Fruit fly (Drosophila melanogaster) whole organism, prepupa: Measurements from ENCODE around the gene RapGAP1.
A peak's percentile ranks its signal among the peaks of the same experiment; 100 is the strongest.

Experiments
- Blimp-1 ChIP-seq: fragments of 200-800 bp; sonication (Bioruptor generic); optimal IDR thresholded peaks from 3 replicates; lab custom pipeline; 2017; ENCODE audit warnings: missing biosample characterization, missing genetic modification characterization, mild to moderate bottlenecking, moderate library complexity, missing genetic modification reagents
- CG10669 ChIP-seq: fragments of 200-800 bp; sonication (Bioruptor generic); optimal IDR thresholded peaks from 3 replicates; lab custom pipeline; 2018; ENCODE audit warnings: missing biosample characterization, mild to moderate bottlenecking, missing genetic modification characterization, moderate library complexity
- CG11294 ChIP-seq: fragments of 200-800 bp; sonication (Bioruptor generic); IDR thresholded peaks from 2 replicates; pipeline ENCODE4 v1.3.6; 2022; ENCODE audit warnings: missing biosample characterization, missing genetic modification characterization
- CG11762 ChIP-seq: fragments of 200-800 bp; sonication (Bioruptor generic); optimal IDR thresholded peaks from 3 replicates; lab custom pipeline; 2016; ENCODE audit warnings: missing biosample characterization, missing genetic modification characterization; ENCODE audit not compliant: insufficient read depth
- CG11902 ChIP-seq: fragments of 200-800 bp; sonication (Bioruptor generic); optimal IDR thresholded peaks from 3 replicates; lab custom pipeline; 2016; ENCODE audit warnings: missing biosample characterization, missing genetic modification characterization
- CG15336 ChIP-seq: fragments of 200-800 bp; sonication (Bioruptor generic); IDR thresholded peaks from 2 replicates; pipeline ENCODE4 v1.3.6; 2022; ENCODE audit warnings: missing biosample characterization, missing genetic modification characterization
- CG1621 ChIP-seq: fragments of 200-800 bp; sonication (Bioruptor generic); optimal IDR thresholded peaks from 3 replicates; lab custom pipeline; 2018; ENCODE audit warnings: missing biosample characterization, mild to moderate bottlenecking, missing genetic modification characterization
- CG16779 ChIP-seq: fragments of 200-800 bp; sonication (Bioruptor generic); optimal IDR thresholded peaks from 3 replicates; lab custom pipeline; 2017; ENCODE audit warnings: missing biosample characterization, mild to moderate bottlenecking, missing genetic modification characterization
- CG34406 ChIP-seq: fragments of 200-800 bp; sonication (Bioruptor generic); optimal IDR thresholded peaks from 3 replicates; lab custom pipeline; 2016; ENCODE audit warnings: missing biosample characterization, missing genetic modification characterization
- CG3919 ChIP-seq: fragments of 200-800 bp; sonication (Bioruptor generic); optimal IDR thresholded peaks from 3 replicates; lab custom pipeline; 2016; ENCODE audit warnings: missing biosample characterization, missing genetic modification characterization
- CG4318 ChIP-seq: fragments of 200-800 bp; sonication (Bioruptor generic); optimal IDR thresholded peaks from 3 replicates; lab custom pipeline; 2017; ENCODE audit warnings: missing biosample characterization, mild to moderate bottlenecking, missing genetic modification characterization
- CG6163 ChIP-seq: fragments of 200-800 bp; sonication (Bioruptor generic); IDR thresholded peaks from 3 replicates; pipeline ENCODE4 v1.3.6; 2022; ENCODE audit warnings: missing biosample characterization, missing genetic modification characterization
- CG6276 ChIP-seq: fragments of 200-800 bp; sonication (Bioruptor generic); optimal IDR thresholded peaks from 2 replicates; lab custom pipeline; 2017; ENCODE audit warnings: missing biosample characterization, mild to moderate bottlenecking, missing genetic modification characterization
- CG6792 ChIP-seq: fragments of 200-800 bp; sonication (Bioruptor generic); optimal IDR thresholded peaks from 3 replicates; lab custom pipeline; 2016; ENCODE audit warnings: missing biosample characterization, missing genetic modification characterization
- CG6808 ChIP-seq: fragments of 200-800 bp; sonication (Bioruptor generic); optimal IDR thresholded peaks from 3 replicates; lab custom pipeline; 2017; ENCODE audit warnings: missing biosample characterization, missing genetic modification characterization, mild to moderate bottlenecking, moderate library complexity, missing genetic modification reagents
- CG6854 ChIP-seq: fragments of 200-800 bp; sonication (Bioruptor generic); optimal IDR thresholded peaks from 2 replicates; lab custom pipeline; 2017; ENCODE audit warnings: missing biosample characterization, mild to moderate bottlenecking, missing genetic modification characterization
- CG8119 ChIP-seq: fragments of 200-800 bp; sonication (Bioruptor generic); IDR thresholded peaks from 3 replicates; pipeline ENCODE4 v1.3.6; 2022; ENCODE audit warnings: missing biosample characterization, missing genetic modification characterization
- CG8319 ChIP-seq: fragments of 200-800 bp; sonication (Bioruptor generic); optimal IDR thresholded peaks from 3 replicates; lab custom pipeline; 2016; ENCODE audit warnings: missing biosample characterization, missing genetic modification characterization
- CG9139 ChIP-seq: fragments of 200-800 bp; sonication (Bioruptor generic); optimal IDR thresholded peaks from 3 replicates; lab custom pipeline; 2017; ENCODE audit warnings: missing biosample characterization, mild to moderate bottlenecking, missing genetic modification characterization
- Ets21C ChIP-seq: fragments of 200-800 bp; sonication (Bioruptor generic); optimal IDR thresholded peaks from 3 replicates; lab custom pipeline; 2016; ENCODE audit warnings: missing biosample characterization, missing genetic modification characterization
- Ets96B ChIP-seq: fragments of 200-800 bp; optimal IDR thresholded peaks from 2 replicates; lab custom pipeline; 2019; ENCODE audit warnings: missing biosample characterization, mild to moderate bottlenecking, missing genetic modification characterization, moderate library complexity
- Gug ChIP-seq: fragments of 200-800 bp; sonication (Bioruptor generic); IDR thresholded peaks from 2 replicates; pipeline ENCODE4 v1.3.6; 2022; ENCODE audit warnings: missing biosample characterization, missing genetic modification characterization
- Hr38 ChIP-seq: sonication (Bioruptor generic); optimal IDR thresholded peaks from 2 replicates; lab custom pipeline; 2016; ENCODE audit warnings: missing biosample characterization, missing genetic modification characterization
- Hr39 ChIP-seq: fragments of 200-800 bp; sonication (Bioruptor generic); optimal IDR thresholded peaks from 2 replicates; lab custom pipeline; 2016; ENCODE audit warnings: missing biosample characterization, missing genetic modification characterization
- Hr4 ChIP-seq: fragments of 200-800 bp; sonication (Bioruptor generic); optimal IDR thresholded peaks from 3 replicates; lab custom pipeline; 2016; ENCODE audit warnings: missing biosample characterization, missing genetic modification characterization
- Met ChIP-seq: fragments of 200-800 bp; sonication (Bioruptor generic); optimal IDR thresholded peaks from 3 replicates; lab custom pipeline; 2016; ENCODE audit warnings: missing biosample characterization, missing genetic modification characterization
- OdsH ChIP-seq: fragments of 200-800 bp; sonication (Bioruptor generic); optimal IDR thresholded peaks from 3 replicates; lab custom pipeline; 2016; ENCODE audit warnings: missing biosample characterization, missing genetic modification characterization
- Smox ChIP-seq: fragments of 200-800 bp; sonication (Bioruptor generic); optimal IDR thresholded peaks from 3 replicates; lab custom pipeline; 2016; ENCODE audit warnings: missing biosample characterization, missing genetic modification characterization
- Sox102F ChIP-seq: fragments of 200-800 bp; sonication (Bioruptor generic); optimal IDR thresholded peaks from 2 replicates; lab custom pipeline; 2016; ENCODE audit warnings: missing biosample characterization, mild to moderate bottlenecking, missing genetic modification characterization
- Sox14 ChIP-seq: fragments of 200-800 bp; sonication (Bioruptor generic); optimal IDR thresholded peaks from 3 replicates; lab custom pipeline; 2016; ENCODE audit warnings: missing biosample characterization, missing genetic modification characterization
- Sox15 ChIP-seq: fragments of 200-800 bp; sonication (Bioruptor generic); optimal IDR thresholded peaks from 3 replicates; lab custom pipeline; 2016; ENCODE audit warnings: missing biosample characterization, missing genetic modification characterization
- achi ChIP-seq: fragments of 200-800 bp; sonication (Bioruptor generic); optimal IDR thresholded peaks from 3 replicates; lab custom pipeline; 2016; ENCODE audit warnings: missing biosample characterization, missing genetic modification characterization
- cyc ChIP-seq: fragments of 200-800 bp; sonication (Bioruptor generic); optimal IDR thresholded peaks from 3 replicates; lab custom pipeline; 2016; ENCODE audit warnings: missing biosample characterization, missing genetic modification characterization
- dac ChIP-seq: fragments of 200-800 bp; sonication (Bioruptor generic); optimal IDR thresholded peaks from 2 replicates; lab custom pipeline; 2017; ENCODE audit warnings: missing biosample characterization, mild to moderate bottlenecking, missing genetic modification characterization
- eg ChIP-seq: fragments of 200-800 bp; sonication (Bioruptor generic); IDR thresholded peaks from 3 replicates; pipeline ENCODE4 v1.3.6; 2022; ENCODE audit warnings: missing biosample characterization, missing genetic modification characterization
- fd59A ChIP-seq: fragments of 200-800 bp; sonication (Bioruptor generic); optimal IDR thresholded peaks from 2 replicates; lab custom pipeline; 2017; ENCODE audit warnings: missing biosample characterization, mild to moderate bottlenecking, missing genetic modification characterization, missing genetic modification reagents
- fkh ChIP-seq: fragments of 200-800 bp; sonication (Bioruptor generic); optimal IDR thresholded peaks from 3 replicates; lab custom pipeline; 2017; ENCODE audit warnings: missing biosample characterization, mild to moderate bottlenecking, missing genetic modification characterization, moderate library complexity
- lz ChIP-seq: fragments of 200-800 bp; sonication (Bioruptor generic); optimal IDR thresholded peaks from 3 replicates; lab custom pipeline; 2016; ENCODE audit warnings: missing biosample characterization, missing genetic modification characterization
- net ChIP-seq: fragments of 200-800 bp; sonication (Bioruptor generic); optimal IDR thresholded peaks from 3 replicates; lab custom pipeline; 2016; ENCODE audit warnings: missing biosample characterization, missing genetic modification characterization
- pdm3 ChIP-seq: fragments of 200-800 bp; sonication (Bioruptor generic); optimal IDR thresholded peaks from 3 replicates; lab custom pipeline; 2016; ENCODE audit warnings: missing biosample characterization, missing genetic modification characterization
- salr ChIP-seq, 2 experiments: fragments of 200-800 bp; sonication (Bioruptor generic); optimal IDR thresholded peaks; 3 replicates each; lab custom pipeline; 2016 to 2018; ENCODE audit warnings: missing biosample characterization in 2 of 2, missing genetic modification characterization in 2 of 2, mild to moderate bottlenecking in 1 of 2
- spab ChIP-seq: fragments of 200-800 bp; sonication (Bioruptor generic); optimal IDR thresholded peaks from 2 replicates; lab custom pipeline; 2017; ENCODE audit warnings: missing biosample characterization, mild to moderate bottlenecking, missing genetic modification characterization, missing genetic modification reagents
- svp ChIP-seq: fragments of 200-800 bp; sonication (Bioruptor generic); peaks from one replicate; lab custom pipeline; 2016; ENCODE audit warnings: missing biosample characterization, missing genetic modification characterization
- topi ChIP-seq: fragments of 200-800 bp; sonication (Bioruptor generic); optimal IDR thresholded peaks from 3 replicates; lab custom pipeline; 2016; ENCODE audit warnings: missing biosample characterization, missing genetic modification characterization
- vri ChIP-seq: fragments of 200-800 bp; sonication (Bioruptor generic); optimal IDR thresholded peaks from 3 replicates; lab custom pipeline; 2016; ENCODE audit warnings: missing biosample characterization, mild to moderate bottlenecking, missing genetic modification characterization

Gene RapGAP1

DNA sequence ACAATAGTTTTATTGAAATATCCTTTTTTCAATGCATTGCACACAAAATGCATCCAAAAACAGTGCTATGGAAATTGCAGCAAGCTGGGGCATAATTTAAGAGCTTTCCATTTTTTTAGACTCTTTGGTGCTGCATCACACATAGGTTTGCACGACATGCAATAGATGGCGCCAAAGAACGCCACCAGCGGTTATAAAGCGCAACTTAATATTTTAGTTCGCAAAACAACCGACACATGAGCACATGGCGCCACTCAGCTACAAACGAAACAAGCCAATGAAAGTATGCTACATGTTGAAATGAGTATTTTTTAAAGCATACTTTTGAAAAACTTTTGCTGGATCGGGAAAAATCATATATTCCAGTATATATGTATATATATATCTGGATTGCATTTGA lies 43.9 kb downstream of the RapGAP1 start (continued):
- 0 out of 3 replicates have a peak, but pooled peaks have one; percentile 32 for TF ChIP-seq CG8119 (GFP tag; lab: Robert Waterston, UW)
- peak; percentile 89 for TF ChIP-seq lz
- TF ChIP-seq salr (GFP tag; optimal IDR thresholded peaks at IDR 0.05; lab: Kevin White, UChicago): peak in 1 of 2 experiments; percentile 86
- peak; percentile 47 for TF ChIP-seq Met (GFP tag; lab: Kevin White, UChicago)
- TF ChIP-seq CG11902: peak; percentile 55
- TF ChIP-seq fd59A (GFP tag; lab: Kevin White, UChicago): peak; percentile 19
- peak; percentile 74 for TF ChIP-seq pdm3 (GFP tag; lab: Kevin White, UChicago)
- peak; percentile 75 for TF ChIP-seq CG6792 (GFP tag; lab: Kevin White, UChicago)
- TF ChIP-seq CG16779 (tag; lab: Kevin White, UChicago): no peak
- peak; percentile 83 for TF ChIP-seq CG3919
- peak; percentile 72 for TF ChIP-seq OdsH
- TF ChIP-seq fkh: no peak
- TF ChIP-seq Hr38: no peak
- TF ChIP-seq Ets21C (GFP tag; lab: Kevin White, UChicago): peak; percentile 52
- peak; percentile 70 for TF ChIP-seq net
- TF ChIP-seq spab (GFP tag; lab: Kevin White, UChicago): peak; percentile 36
- peak; percentile 42 for TF ChIP-seq Sox15 (GFP tag; lab: Kevin White, UChicago)
- peak; percentile 79 for TF ChIP-seq eg (GFP tag; lab: Robert Waterston, UW)
- 0 out of 2 replicates have a peak, but pooled peaks have one; percentile 23 for TF ChIP-seq CG11294
- no peak for TF ChIP-seq CG6276
- peak; percentile 46 for TF ChIP-seq Hr4 (GFP tag; lab: Kevin White, UChicago)
- TF ChIP-seq Ets96B (tag; lab: Kevin White, UChicago): peak; percentile 42
- TF ChIP-seq Sox102F: peak; percentile 52
- peak; percentile 72 for TF ChIP-seq topi (GFP tag; lab: Kevin White, UChicago)
- TF ChIP-seq CG1621 (tag; lab: Kevin White, UChicago): peak; percentile 45

DNA sequence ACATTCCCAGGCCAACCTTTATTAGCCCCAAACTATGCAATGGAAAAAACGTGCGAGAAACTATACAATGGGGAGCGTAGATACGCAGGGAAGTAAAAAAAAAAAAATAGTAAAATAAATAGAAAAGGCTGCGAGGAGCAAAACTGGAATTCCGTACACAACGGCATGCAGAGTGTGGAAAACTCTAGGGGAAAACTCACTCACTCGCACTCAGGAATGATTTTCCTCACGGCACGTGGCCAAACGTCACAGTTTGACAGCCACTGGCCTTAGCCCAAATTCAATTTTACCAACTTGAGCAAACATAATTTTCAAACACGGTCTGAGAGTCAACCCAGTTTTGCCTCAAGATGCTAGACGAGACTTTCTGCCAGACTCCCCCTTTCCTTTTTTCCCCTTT lies 44.8 kb downstream of the RapGAP1 start:
- TF ChIP-seq Met (GFP tag; lab: Kevin White, UChicago) (no peak), fkh (peak; percentile 9), eg (GFP tag; lab: Robert Waterston, UW) (0 out of 3 replicates have a peak, but pooled peaks have one; percentile 22), CG6163 (GFP tag; lab: Robert Waterston, UW) (0 out of 3 replicates have a peak, but pooled peaks have one; percentile 11), CG1621 (tag; lab: Kevin White, UChicago) (no peak)

DNA sequence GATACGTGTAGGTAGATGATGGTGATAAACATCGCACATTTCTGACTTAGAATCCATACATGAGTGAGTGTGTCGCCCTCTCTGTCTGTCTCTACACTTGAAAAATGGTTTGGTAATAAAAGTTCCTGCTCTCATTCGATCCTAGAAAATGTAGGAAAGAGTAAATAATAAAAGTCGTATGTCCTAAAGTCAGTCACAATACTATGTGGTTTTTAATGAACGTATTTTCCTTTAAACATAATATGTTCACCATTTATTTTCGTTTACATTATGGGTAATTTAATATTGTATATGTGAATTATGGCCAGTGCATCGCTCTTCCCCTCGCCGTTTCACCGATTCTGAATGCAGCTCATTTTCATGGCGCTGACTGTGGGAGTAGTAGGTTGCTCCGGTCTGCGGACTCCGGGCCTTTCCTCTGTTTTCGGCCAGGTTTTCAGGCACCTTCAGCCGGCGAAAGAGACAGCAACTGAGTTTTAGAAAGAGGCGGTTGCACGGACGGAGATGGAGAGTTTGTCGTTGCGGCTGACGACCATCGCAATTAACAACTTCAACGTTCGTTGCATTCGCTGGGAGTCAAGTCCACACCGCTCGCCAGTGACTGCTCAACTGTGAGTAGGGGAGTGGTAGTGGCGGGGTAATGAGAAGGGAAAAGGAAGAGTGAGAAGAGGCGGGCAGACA lies 46.0 kb downstream of the RapGAP1 start:
- no peak for TF ChIP-seq CG6808 (GFP tag; lab: Kevin White, UChicago)
- TF ChIP-seq Hr39 (GFP tag; lab: Kevin White, UChicago): no peak
- peak; percentile 24 for TF ChIP-seq cyc (GFP tag; lab: Kevin White, UChicago)
- TF ChIP-seq CG8319 (GFP tag; lab: Kevin White, UChicago): no peak
- no peak for TF ChIP-seq Blimp-1 (GFP tag; lab: Kevin White, UChicago)
- no peak for TF ChIP-seq CG6854 (GFP tag; lab: Kevin White, UChicago)
- TF ChIP-seq dac: no peak
- TF ChIP-seq pdm3 (GFP tag; lab: Kevin White, UChicago): peak; percentile 23
- TF ChIP-seq CG10669 (GFP tag; lab: Kevin White, UChicago): peak; percentile 30
- no peak for TF ChIP-seq Met (GFP tag; lab: Kevin White, UChicago)
- TF ChIP-seq CG11294: no peak
- peak; percentile 42 for TF ChIP-seq net
- TF ChIP-seq CG6276: peak; percentile 45
- peak; percentile 50; the same call in 1 of the 2 replicates for TF ChIP-seq Gug
- peak; percentile 42 for TF ChIP-seq topi (GFP tag; lab: Kevin White, UChicago)
- no peak for TF ChIP-seq Sox15 (GFP tag; lab: Kevin White, UChicago)
- TF ChIP-seq salr (GFP tag; optimal IDR thresholded peaks at IDR 0.05; lab: Kevin White, UChicago): peak in 1 of 2 experiments; percentile 34
- TF ChIP-seq Ets21C (GFP tag; lab: Kevin White, UChicago): no peak
- peak; percentile 65 for TF ChIP-seq achi
- TF ChIP-seq CG9139 (GFP tag; lab: Kevin White, UChicago): no peak
- TF ChIP-seq CG15336 (GFP tag; lab: Robert Waterston, UW): peak; percentile 39
- no peak for TF ChIP-seq CG34406 (GFP tag; lab: Kevin White, UChicago)
- TF ChIP-seq CG16779 (tag; lab: Kevin White, UChicago): no peak
- peak; percentile 62 for TF ChIP-seq Sox14 (GFP tag; lab: Kevin White, UChicago)
- no peak for TF ChIP-seq Smox (GFP tag; lab: Kevin White, UChicago)
- TF ChIP-seq eg (GFP tag; lab: Robert Waterston, UW): peak; percentile 47; the same call in 1 of the 3 replicates
- no peak for TF ChIP-seq CG11762 (GFP tag; lab: Kevin White, UChicago)
- TF ChIP-seq CG11902: no peak
- TF ChIP-seq svp (GFP tag; lab: Kevin White, UChicago): no peak
- no peak for TF ChIP-seq vri (GFP tag; lab: Kevin White, UChicago)
- peak; percentile 31 for TF ChIP-seq CG4318 (GFP tag; lab: Kevin White, UChicago)
- peak; percentile 42; the same call in 1 of the 3 replicates for TF ChIP-seq CG6163 (GFP tag; lab: Robert Waterston, UW)
- no peak for TF ChIP-seq lz
